Fruit fly (Drosophila melanogaster): ENCODE results near the gene Qsox3.

The Qsox3 gene

DNA sequence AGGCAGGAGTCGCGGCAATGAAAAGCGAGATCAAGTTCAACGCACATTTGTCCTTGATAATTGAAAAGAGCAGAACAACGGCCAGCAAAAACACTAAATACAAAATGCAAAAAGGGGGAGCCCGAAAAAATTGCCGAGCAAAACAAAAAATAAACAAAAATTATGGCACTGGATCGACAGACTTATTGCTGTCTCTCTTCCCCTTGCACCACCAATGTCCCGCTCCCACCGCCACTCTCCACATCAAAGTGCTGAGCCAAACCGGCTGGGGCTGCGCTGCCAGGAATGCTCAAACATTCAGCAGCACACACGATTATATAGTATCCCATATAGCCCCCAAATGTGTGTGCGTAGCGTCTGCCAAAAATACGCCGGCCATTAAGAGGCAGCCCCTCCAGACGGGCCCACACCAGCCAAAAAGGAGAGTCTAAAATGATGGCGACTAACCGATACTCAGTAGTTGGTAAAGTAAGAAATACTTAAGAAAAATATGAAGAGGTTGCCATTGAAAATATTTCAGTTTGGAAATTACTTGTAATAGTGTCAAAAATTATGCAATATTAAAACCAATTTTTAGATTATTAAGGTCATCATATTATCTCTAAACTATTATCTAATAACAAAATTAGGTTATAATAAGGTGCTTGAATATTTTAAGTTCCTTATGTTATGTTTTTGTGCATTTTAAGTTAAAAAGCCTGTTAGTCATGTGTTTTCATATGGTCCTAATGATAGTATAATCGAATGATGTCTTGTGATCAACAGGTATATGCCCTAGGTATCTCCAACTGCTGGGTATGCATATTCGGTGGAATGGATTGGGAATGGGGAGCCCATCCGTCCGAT, 10.0 kb downstream of the Qsox3 start (continued):
- TF ChIP-seq CG6792 (GFP tag; optimal IDR thresholded peaks at IDR 0.05) (peak; percentile 71), cyc (GFP tag; optimal IDR thresholded peaks at IDR 0.05) (peak; percentile 26), CG32006 (GFP tag; optimal IDR thresholded peaks at IDR 0.05) (peak; percentile 70), pdm3 (GFP tag; optimal IDR thresholded peaks at IDR 0.05) (peak; percentile 75), Blimp-1 (GFP tag; optimal IDR thresholded peaks at IDR 0.05) (peak; percentile 64), fd85E (GFP tag; optimal IDR thresholded peaks at IDR 0.05) (no peak), svp (GFP tag) (peak; percentile 89), ss (GFP tag; optimal IDR thresholded peaks at IDR 0.05) (peak; percentile 65 to 81), Ets21C (GFP tag; optimal IDR thresholded peaks at IDR 0.05) (peak; percentile 27), CG31627 (GFP tag; optimal IDR thresholded peaks at IDR 0.05) (peak; percentile 69), Ets96B (tag; optimal IDR thresholded peaks at IDR 0.05) (peak; percentile 77), fkh (GFP tag; optimal IDR thresholded peaks at IDR 0.05) (no peak), Sox14 (GFP tag; optimal IDR thresholded peaks at IDR 0.05) (peak; percentile 76), CG7368 (GFP tag; optimal IDR thresholded peaks at IDR 0.05) (peak; percentile 28), fd59A (GFP tag; optimal IDR thresholded peaks at IDR 0.05) (peak; percentile 85), CG9139 (GFP tag; optimal IDR thresholded peaks at IDR 0.05) (peak; percentile 32), dsx (GFP tag; optimal IDR thresholded peaks at IDR 0.05; ENCODE audit: poor library complexity, severe bottlenecking) (peak; percentile 71), CG8632 (GFP tag; optimal IDR thresholded peaks at IDR 0.05) (peak; percentile 74), CG3032 (tag; optimal IDR thresholded peaks at IDR 0.05) (peak; percentile 82), Eip78C (GFP tag) (peak; percentile 91), spab (GFP tag; optimal IDR thresholded peaks at IDR 0.05) (peak; percentile 85), CG4318 (GFP tag; optimal IDR thresholded peaks at IDR 0.05) (peak; percentile 38)

DNA sequence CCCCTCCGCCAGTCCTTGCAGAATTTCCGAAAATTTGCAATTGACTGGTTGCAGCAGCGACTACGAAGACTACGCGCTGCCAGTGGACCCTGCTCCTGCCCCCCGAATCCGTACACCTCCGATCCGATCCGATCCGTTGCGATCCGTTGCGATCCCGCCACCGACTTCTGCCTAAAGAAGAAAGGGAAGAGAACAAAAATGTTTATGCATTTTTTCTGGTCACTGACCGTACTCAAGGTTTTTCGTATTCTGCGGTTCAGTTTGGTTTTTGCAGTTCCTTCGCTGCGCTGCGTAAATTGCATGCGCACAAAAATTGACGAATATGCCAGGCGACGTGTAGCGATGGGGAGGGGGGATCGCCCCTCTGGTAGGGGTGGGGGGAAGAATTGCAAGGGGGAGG, 10.6 kb downstream of the Qsox3 start:
- TF ChIP-seq Eip75B (GFP tag; optimal IDR thresholded peaks at IDR 0.05) (no peak), Blimp-1 (GFP tag; optimal IDR thresholded peaks at IDR 0.05) (peak; percentile 45), CG6163 (GFP tag; IDR thresholded peaks at IDR 0.05) (0 out of 3 replicates have a peak, but pooled peaks have one; percentile 12)

DNA sequence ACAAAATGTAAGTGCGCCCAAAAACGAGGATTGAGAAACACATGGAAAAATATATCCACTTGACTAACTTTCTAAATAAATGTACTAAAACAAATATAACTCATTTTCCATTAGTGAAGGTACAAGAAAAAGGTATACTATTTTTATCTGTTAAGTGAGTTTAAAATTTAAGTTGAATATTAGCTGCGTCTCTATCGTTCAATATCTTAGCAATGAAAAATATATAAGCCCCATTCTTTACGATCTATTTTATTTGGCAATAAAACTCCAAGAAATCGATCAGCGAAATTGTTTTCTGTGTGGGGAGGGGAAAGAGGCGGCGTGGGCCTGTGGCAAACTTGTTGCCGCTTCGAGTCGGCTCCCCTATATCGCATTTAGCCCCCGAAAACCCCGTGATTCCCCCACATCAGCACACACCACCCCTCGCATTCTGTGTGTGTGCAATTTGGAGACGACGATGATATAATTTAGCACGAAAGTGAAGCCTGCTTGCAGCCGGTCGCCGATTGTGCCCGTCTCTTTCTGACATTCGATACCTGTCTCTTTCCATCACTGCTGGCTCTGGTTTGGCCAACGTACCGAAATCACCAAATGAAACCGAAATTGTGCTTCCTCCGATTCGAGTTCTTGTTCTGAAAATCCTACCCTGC, 11.2 kb downstream of the Qsox3 start:
- TF ChIP-seq cyc (GFP tag; optimal IDR thresholded peaks at IDR 0.05) (peak; percentile 25), achi (GFP tag; optimal IDR thresholded peaks at IDR 0.05) (peak; percentile 71), Eip75B (GFP tag; optimal IDR thresholded peaks at IDR 0.05) (peak; percentile 60), CG6808 (GFP tag; optimal IDR thresholded peaks at IDR 0.05) (peak; percentile 90), net (GFP tag; optimal IDR thresholded peaks at IDR 0.05) (peak; percentile 61), Eip78C (GFP tag) (peak; percentile 94), CG31627 (GFP tag; optimal IDR thresholded peaks at IDR 0.05) (peak; percentile 18), dac (GFP tag; optimal IDR thresholded peaks at IDR 0.05) (no peak), Hr39 (GFP tag; optimal IDR thresholded peaks at IDR 0.05) (peak; percentile 40), fd85E (GFP tag; optimal IDR thresholded peaks at IDR 0.05) (peak; percentile 15), topi (GFP tag; optimal IDR thresholded peaks at IDR 0.05) (peak; percentile 50), dsx (GFP tag; optimal IDR thresholded peaks at IDR 0.05; ENCODE audit: poor library complexity, severe bottlenecking) (peak; percentile 93), Eip93F (GFP tag; optimal IDR thresholded peaks at IDR 0.05) (no peak), CG8119 (GFP tag; IDR thresholded peaks at IDR 0.05) (peak; percentile 51; the same call in 2 of the 3 replicates), fd59A (GFP tag; optimal IDR thresholded peaks at IDR 0.05) (peak; percentile 87), CG11902 (GFP tag; optimal IDR thresholded peaks at IDR 0.05) (peak; percentile 60), CG6276 (GFP tag; optimal IDR thresholded peaks at IDR 0.05) (peak; percentile 63), CG7368 (GFP tag; optimal IDR thresholded peaks at IDR 0.05) (peak; percentile 72), Hr38 (GFP tag; optimal IDR thresholded peaks at IDR 0.05) (no peak), Ets21C (GFP tag; optimal IDR thresholded peaks at IDR 0.05) (peak; percentile 8), eg (GFP tag; IDR thresholded peaks at IDR 0.05) (no peak), CG11294 (GFP tag; IDR thresholded peaks at IDR 0.05) (no peak), pdm3 (GFP tag; optimal IDR thresholded peaks at IDR 0.05) (peak; percentile 77), acj6 (GFP tag; optimal IDR thresholded peaks at IDR 0.05) (peak; percentile 77), CG3032 (tag; optimal IDR thresholded peaks at IDR 0.05) (peak; percentile 95), CG11762 (GFP tag; optimal IDR thresholded peaks at IDR 0.05; ENCODE audit: insufficient read depth) (peak; percentile 63), CG3919 (GFP tag; optimal IDR thresholded peaks at IDR 0.05) (peak; percentile 72), CG32006 (GFP tag; optimal IDR thresholded peaks at IDR 0.05) (peak; percentile 68), svp (GFP tag) (peak; percentile 66), CG6792 (GFP tag; optimal IDR thresholded peaks at IDR 0.05) (peak; percentile 61), CG8319 (GFP tag; optimal IDR thresholded peaks at IDR 0.05) (peak; percentile 40), Ets96B (tag; optimal IDR thresholded peaks at IDR 0.05) (peak; percentile 93), ss (GFP tag; optimal IDR thresholded peaks at IDR 0.05) (peak; percentile 82 to 91), Sox15 (GFP tag; optimal IDR thresholded peaks at IDR 0.05) (peak; percentile 53), spab (GFP tag; optimal IDR thresholded peaks at IDR 0.05) (peak; percentile 91)

All from whole organism, prepupa.